Worm (Caenorhabditis elegans): ENCODE results near the gene unc-130.
A peak's percentile ranks its signal among the peaks of the same experiment; 100 is the strongest.

unc-130 gene

DNA sequence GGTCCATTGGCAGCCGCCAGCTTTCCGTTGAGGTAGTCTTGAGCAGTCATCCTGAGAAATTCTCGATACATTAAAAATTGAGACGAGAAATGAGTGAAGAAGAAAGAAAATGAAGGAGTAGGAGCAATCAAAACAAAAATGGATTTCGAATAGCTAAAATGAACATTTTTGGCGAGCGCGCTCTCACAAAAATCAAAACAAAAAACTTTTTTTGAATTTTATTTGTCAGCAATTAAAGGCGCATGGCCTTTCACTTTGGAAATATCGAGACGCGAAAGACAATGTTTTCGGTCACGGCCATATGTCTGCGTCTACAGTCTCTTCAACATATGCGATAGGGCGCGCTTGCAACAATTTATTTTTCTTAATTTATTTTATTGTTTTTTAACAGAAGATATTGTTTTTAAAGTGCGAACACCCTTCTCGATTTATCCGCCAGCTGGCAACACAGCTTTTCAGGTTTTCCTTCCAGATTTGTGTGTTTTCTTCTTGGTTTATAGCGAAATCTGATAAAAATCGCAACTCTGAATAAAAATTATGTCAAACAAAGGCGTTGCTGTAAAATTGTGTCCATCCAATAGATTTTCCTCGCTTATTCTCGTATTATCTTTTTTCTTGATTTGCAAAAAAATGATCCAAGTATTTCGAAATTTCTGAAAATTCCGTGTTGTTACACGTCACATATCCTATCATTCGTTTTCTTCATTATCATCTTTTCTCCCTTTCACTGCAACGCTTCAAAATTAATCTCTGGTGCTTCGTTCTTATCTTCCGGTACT lies 42.7 kb upstream of the unc-130 start, which contains the start of the genes rpn-9 and T06D8.9 (continued):
- TF ChIP-seq ceh-79 (tag; optimal IDR thresholded peaks at IDR 0.05): no peak
- TF ChIP-seq rpc-1 (optimal IDR thresholded peaks at IDR 0.05): no peak
- TF ChIP-seq rpc-1 (tag; optimal IDR thresholded peaks at IDR 0.05): no peak
- TF ChIP-seq nfya-2 (GFP tag; IDR thresholded peaks at IDR 0.05): no peak
- TF ChIP-seq pbrm-1 (GFP tag; IDR thresholded peaks at IDR 0.05): peak; percentile 81
- TF ChIP-seq F49E8.2 (tag; optimal IDR thresholded peaks at IDR 0.05; ENCODE audit: insufficient read depth): peak; percentile 66
- no peak for TF ChIP-seq ceh-40 (GFP tag; IDR thresholded peaks at IDR 0.05)
- TF ChIP-seq ceh-58 (GFP tag; IDR thresholded peaks at IDR 0.05): no peak
- TF ChIP-seq B0019.2 (GFP tag; conservative IDR thresholded peaks at IDR 0.05): peak; percentile 78
- no peak for TF ChIP-seq him-1 (tag; optimal IDR thresholded peaks at IDR 0.05)
- TF ChIP-seq T26A5.8 (tag; optimal IDR thresholded peaks at IDR 0.05): no peak
- peak; percentile 84 for TF ChIP-seq F33H1.4 (GFP tag; IDR thresholded peaks at IDR 0.05)
- TF ChIP-seq attf-5 (GFP tag; optimal IDR thresholded peaks at IDR 0.05): peak; percentile 96
- TF ChIP-seq dpff-1 (tag; optimal IDR thresholded peaks at IDR 0.05): no peak
- no peak for TF ChIP-seq ztf-22 (GFP tag; optimal IDR thresholded peaks at IDR 0.05)
- TF ChIP-seq gei-17 (GFP tag; optimal IDR thresholded peaks at IDR 0.05): no peak
- TF ChIP-seq lsy-27 (tag; optimal IDR thresholded peaks at IDR 0.05; ENCODE audit: borderline replicate concordance, insufficient read depth): no peak
- TF ChIP-seq ztf-25 (GFP tag; IDR thresholded peaks at IDR 0.05): no peak
- no peak for TF ChIP-seq hlh-26 (GFP tag; conservative IDR thresholded peaks at IDR 0.05)
- TF ChIP-seq athp-1 (tag; optimal IDR thresholded peaks at IDR 0.05): peak; percentile 52
- peak; percentile 82 for TF ChIP-seq snpc-1.3 (tag; optimal IDR thresholded peaks at IDR 0.05; ENCODE audit: insufficient read depth)
- 0 out of 2 replicates have a peak, but pooled peaks have one; percentile 10 for TF ChIP-seq C17E4.6 (GFP tag; IDR thresholded peaks at IDR 0.05)
- no peak; the same call in 1 of the 2 replicates for TF ChIP-seq cebp-1 (GFP tag; IDR thresholded peaks at IDR 0.05)
- TF ChIP-seq cebp-1 (tag; optimal IDR thresholded peaks at IDR 0.05): peak; percentile 64
- no peak for TF ChIP-seq somi-1 (GFP tag; optimal IDR thresholded peaks at IDR 0.05)
- TF ChIP-seq snpc-1.1 (tag; optimal IDR thresholded peaks at IDR 0.05; ENCODE audit: insufficient read depth): peak; percentile 83
- peak; percentile 18 for TF ChIP-seq madf-10 (tag; optimal IDR thresholded peaks at IDR 0.05)
- no peak for TF ChIP-seq egl-18 (GFP tag; IDR thresholded peaks at IDR 0.05)
- TF ChIP-seq attf-3 (GFP tag; conservative IDR thresholded peaks at IDR 0.05): peak; percentile 82
- peak; percentile 66 for TF ChIP-seq madf-8 (GFP tag; conservative IDR thresholded peaks at IDR 0.05)
- TF ChIP-seq dpl-1 (GFP tag; optimal IDR thresholded peaks at IDR 0.05): peak; percentile 66
- peak; percentile 68 for TF ChIP-seq ekl-4 (GFP tag; IDR thresholded peaks at IDR 0.05)
- TF ChIP-seq nfyb-1 (GFP tag; IDR thresholded peaks at IDR 0.05): peak; percentile 20; the same call in 1 of the 2 replicates
- peak; percentile 86 for TF ChIP-seq ceh-91 (GFP tag; IDR thresholded peaks at IDR 0.05)
- no peak for TF ChIP-seq mxl-1 (tag; optimal IDR thresholded peaks at IDR 0.05)
- 0 out of 2 replicates have a peak, but pooled peaks have one; percentile 15 for TF ChIP-seq madf-3 (GFP tag; IDR thresholded peaks at IDR 0.05)
- no peak for TF ChIP-seq repo-1 (tag; optimal IDR thresholded peaks at IDR 0.05)
- no peak for TF ChIP-seq nhr-179 (tag; optimal IDR thresholded peaks at IDR 0.05)
- peak; percentile 67 for TF ChIP-seq tbp1 (GFP tag; optimal IDR thresholded peaks at IDR 0.05)
- no peak for TF ChIP-seq F39B2.1 (GFP tag; IDR thresholded peaks at IDR 0.05)
- TF ChIP-seq B0035.1 (tag; optimal IDR thresholded peaks at IDR 0.05): no peak
- TF ChIP-seq chd-7 (tag; optimal IDR thresholded peaks at IDR 0.05): no peak
- TF ChIP-seq sptf-2 (GFP tag; optimal IDR thresholded peaks at IDR 0.05): no peak
- no peak for TF ChIP-seq C06A6.2 (GFP tag; conservative IDR thresholded peaks at IDR 0.05)
- peak; percentile 94 for TF ChIP-seq mcd-1 (GFP tag; IDR thresholded peaks at IDR 0.05)
- TF ChIP-seq rcor-1 (GFP tag; IDR thresholded peaks at IDR 0.05): peak; percentile 76
- TF ChIP-seq mes-4 (tag; optimal IDR thresholded peaks at IDR 0.05): no peak

Measured in whole organism, young adult.